Fruit fly (Drosophila melanogaster) whole organism, embryonic: ENCODE results near the gene CG31706.

ENCODE experiments used
- ATbp ChIP-seq: fragments of 200-800 bp; sonication (Bioruptor generic); optimal IDR thresholded peaks from 2 replicates; lab custom pipeline; 2017; ENCODE audit warnings: missing biosample characterization, mild to moderate bottlenecking, missing genetic modification characterization, missing genetic modification reagents
- Ada2b ChIP-seq: fragments of 200-800 bp; sonication (Bioruptor generic); IDR thresholded peaks from 2 replicates; pipeline ENCODE4 v1.3.6; 2022; ENCODE audit warnings: missing biosample characterization, missing genetic modification characterization
- BtbVII ChIP-seq: fragments of 200-800 bp; sonication (Bioruptor generic); optimal IDR thresholded peaks from 3 replicates; lab custom pipeline; 2017; ENCODE audit warnings: missing biosample characterization, mild to moderate bottlenecking, missing genetic modification characterization
- CG11695 ChIP-seq: fragments of 200-800 bp; sonication (Bioruptor generic); IDR thresholded peaks from 3 replicates; pipeline ENCODE4 v1.3.6; 2022; ENCODE audit warnings: missing biosample characterization, missing genetic modification characterization
- CG1233 ChIP-seq: fragments of 200-800 bp; sonication (Bioruptor generic); optimal IDR thresholded peaks from 4 replicates; lab custom pipeline; 2018; ENCODE audit warnings: missing biosample characterization, mild to moderate bottlenecking, missing genetic modification characterization
- CG12659 ChIP-seq: fragments of 200-800 bp; sonication (Bioruptor generic); optimal IDR thresholded peaks from 3 replicates; lab custom pipeline; 2017; ENCODE audit warnings: mild to moderate bottlenecking, missing biosample characterization, missing genetic modification reagents, missing genetic modification characterization
- CG13894 ChIP-seq: fragments of 200-800 bp; sonication (Bioruptor generic); optimal IDR thresholded peaks from 3 replicates; lab custom pipeline; 2018; ENCODE audit warnings: missing biosample characterization, mild to moderate bottlenecking, missing genetic modification characterization, moderate library complexity
- CG17361 ChIP-seq: fragments of 200-800 bp; sonication (Bioruptor generic); IDR thresholded peaks from 3 replicates; pipeline ENCODE4 v1.3.6; 2022; ENCODE audit warnings: missing biosample characterization, missing genetic modification characterization
- CG17568 ChIP-seq: fragments of 200-800 bp; sonication (Bioruptor generic); optimal IDR thresholded peaks from 2 replicates; lab custom pipeline; 2018; ENCODE audit warnings: missing biosample characterization, mild to moderate bottlenecking, missing genetic modification characterization, moderate library complexity
- CG17802 ChIP-seq: fragments of 200-800 bp; sonication (Bioruptor generic); optimal IDR thresholded peaks from 2 replicates; lab custom pipeline; 2018; ENCODE audit warnings: missing biosample characterization, mild to moderate bottlenecking, missing genetic modification characterization, moderate library complexity
- CG18262 ChIP-seq: fragments of 200-800 bp; optimal IDR thresholded peaks from 3 replicates; lab custom pipeline; 2019; ENCODE audit warnings: missing biosample characterization, mild to moderate bottlenecking, missing genetic modification characterization, moderate library complexity
- CG3847 ChIP-seq: fragments of 200-800 bp; sonication (Bioruptor generic); IDR thresholded peaks from 2 replicates; pipeline ENCODE4 v1.3.6; 2022; ENCODE audit warnings: missing biosample characterization, missing genetic modification characterization
- CG4360 ChIP-seq: fragments of 200-800 bp; sonication (Bioruptor generic); IDR thresholded peaks from 2 replicates; pipeline ENCODE4 v1.3.6; 2022; ENCODE audit warnings: missing biosample characterization, missing genetic modification characterization
- CG5245 ChIP-seq: fragments of 200-800 bp; sonication (Bioruptor generic); optimal IDR thresholded peaks from 3 replicates; lab custom pipeline; 2016; ENCODE audit warnings: missing biosample characterization, missing genetic modification characterization
- CG7987 ChIP-seq: fragments of 200-800 bp; sonication (Bioruptor generic); optimal IDR thresholded peaks from 2 replicates; lab custom pipeline; 2018; ENCODE audit warnings: missing biosample characterization, mild to moderate bottlenecking, missing genetic modification characterization, moderate library complexity
- CrebB ChIP-seq: fragments of 200-800 bp; sonication (Bioruptor generic); optimal IDR thresholded peaks from 3 replicates; lab custom pipeline; 2018; ENCODE audit warnings: missing biosample characterization, mild to moderate bottlenecking, missing genetic modification characterization
- Deaf1 ChIP-seq: fragments of 200-800 bp; optimal IDR thresholded peaks from 3 replicates; lab custom pipeline; 2019; ENCODE audit warnings: missing biosample characterization, mild to moderate bottlenecking, missing genetic modification characterization, moderate library complexity
- Dfd ChIP-seq, 2 experiments: fragments of >200 bp; optimal IDR thresholded peaks; 2 replicates each; lab custom pipeline; 2017; ENCODE audit warnings: missing biosample characterization in 2 of 2, missing genetic modification characterization in 2 of 2
- Dip2 ChIP-seq: fragments of 200-800 bp; sonication (Bioruptor generic); IDR thresholded peaks from 2 replicates; pipeline ENCODE4 v1.3.6; 2022; ENCODE audit warnings: missing biosample characterization, missing genetic modification characterization
- Doc3 ChIP-seq: fragments of 200-800 bp; sonication (Bioruptor generic); IDR thresholded peaks from 3 replicates; pipeline ENCODE4 v1.3.6; 2022; ENCODE audit warnings: missing biosample characterization, missing genetic modification characterization; ENCODE audit not compliant: partially characterized antibody
- E2f1 ChIP-seq: fragments of 200-800 bp; sonication (Bioruptor generic); IDR thresholded peaks from 2 replicates; pipeline ENCODE4 v1.3.6; 2022; ENCODE audit warnings: missing biosample characterization, missing genetic modification characterization
- Ets65A ChIP-seq: fragments of 200-800 bp; sonication (Bioruptor generic); peaks from one replicate; lab custom pipeline; 2016; ENCODE audit warnings: missing biosample characterization, missing genetic modification characterization
- Hmx ChIP-seq: fragments of 200-800 bp; sonication (Bioruptor generic); optimal IDR thresholded peaks from 2 replicates; lab custom pipeline; 2016; ENCODE audit warnings: missing biosample characterization, missing genetic modification characterization
- Lhr ChIP-seq: fragments of 200-800 bp; sonication (Bioruptor generic); optimal IDR thresholded peaks from 3 replicates; lab custom pipeline; 2017; ENCODE audit warnings: mild to moderate bottlenecking, missing biosample characterization, missing genetic modification reagents, missing genetic modification characterization
- Nf-YC ChIP-seq: fragments of 200-800 bp; optimal IDR thresholded peaks from 3 replicates; lab custom pipeline; 2019; ENCODE audit warnings: missing biosample characterization, mild to moderate bottlenecking, missing genetic modification characterization, moderate library complexity
- Ravus ChIP-seq: fragments of 200-800 bp; sonication (Bioruptor generic); IDR thresholded peaks from 2 replicates; pipeline ENCODE4 v1.3.6; 2022; ENCODE audit warnings: missing biosample characterization, missing genetic modification characterization
- Spps ChIP-seq: fragments of 200-800 bp; sonication (Bioruptor generic); optimal IDR thresholded peaks from 2 replicates; lab custom pipeline; 2018; ENCODE audit warnings: missing biosample characterization, mild to moderate bottlenecking, missing genetic modification characterization
- TFAM ChIP-seq: fragments of 200-800 bp; sonication (Bioruptor generic); optimal IDR thresholded peaks from 2 replicates; lab custom pipeline; 2017; ENCODE audit warnings: missing biosample characterization, missing genetic modification characterization, inconsistent platforms
- Trl ChIP-seq, 3 experiments: fragments of >200 bp in 2 of 3; fragments of 200-800 bp in 1 of 3; sonication (Bioruptor generic) in 1 of 3; optimal IDR thresholded peaks; 2 replicates in 1 of 3; 3 replicates in 2 of 3; lab custom pipeline; 2016 to 2017; ENCODE audit warnings: missing biosample characterization in 1 of 3, missing genetic modification characterization in 1 of 3
- Vsx1 ChIP-seq: fragments of 200-800 bp; sonication (Bioruptor generic); optimal IDR thresholded peaks from 2 replicates; lab custom pipeline; 2017; ENCODE audit warnings: missing biosample characterization, mild to moderate bottlenecking, missing genetic modification characterization, missing genetic modification reagents
- ase ChIP-seq: fragments of 200-800 bp; sonication (Bioruptor generic); IDR thresholded peaks from 3 replicates; pipeline ENCODE4 v1.3.6; 2022; ENCODE audit warnings: missing biosample characterization, missing genetic modification characterization
- bab2 ChIP-seq: fragments of 200-800 bp; sonication (Bioruptor generic); optimal IDR thresholded peaks from 2 replicates; lab custom pipeline; 2016; ENCODE audit warnings: missing biosample characterization, missing genetic modification characterization
- bigmax ChIP-seq: fragments of 200-800 bp; sonication (Bioruptor generic); optimal IDR thresholded peaks from 2 replicates; lab custom pipeline; 2018; ENCODE audit warnings: missing biosample characterization, mild to moderate bottlenecking, missing genetic modification characterization
- cad ChIP-seq: fragments of >200 bp; optimal IDR thresholded peaks from 2 replicates; lab custom pipeline; 2017; ENCODE audit warnings: missing biosample characterization, missing genetic modification characterization
- cg ChIP-seq: fragments of 200-800 bp; sonication (Bioruptor generic); optimal IDR thresholded peaks from 3 replicates; lab custom pipeline; 2019; ENCODE audit warnings: missing biosample characterization, mild to moderate bottlenecking, missing genetic modification characterization, moderate library complexity
- ems ChIP-seq: fragments of 200-800 bp; sonication (Bioruptor generic); optimal IDR thresholded peaks from 3 replicates; lab custom pipeline; 2016; ENCODE audit warnings: missing biosample characterization, missing genetic modification characterization
- exex ChIP-seq: fragments of 200-800 bp; sonication (Bioruptor generic); optimal IDR thresholded peaks from 4 replicates; lab custom pipeline; 2018; ENCODE audit warnings: missing biosample characterization, mild to moderate bottlenecking, missing genetic modification characterization, moderate library complexity
- grau ChIP-seq: fragments of 200-800 bp; optimal IDR thresholded peaks from 3 replicates; lab custom pipeline; 2019; ENCODE audit warnings: missing biosample characterization, mild to moderate bottlenecking, missing genetic modification characterization, moderate library complexity
- gsb ChIP-seq: fragments of 200-800 bp; sonication (Bioruptor generic); IDR thresholded peaks from 2 replicates; pipeline ENCODE4 v1.3.6; 2022; ENCODE audit warnings: missing biosample characterization, missing genetic modification characterization
- inv ChIP-seq: fragments of 200-800 bp; sonication (Bioruptor generic); IDR thresholded peaks from 2 replicates; pipeline ENCODE4 v1.3.6; 2022; ENCODE audit warnings: missing biosample characterization, missing genetic modification characterization; ENCODE audit not compliant: partially characterized antibody
- lbe ChIP-seq: fragments of 200-800 bp; sonication (Bioruptor generic); optimal IDR thresholded peaks from 2 replicates; lab custom pipeline; 2016; ENCODE audit warnings: missing biosample characterization, mild to moderate bottlenecking, missing genetic modification characterization
- mld ChIP-seq: fragments of 200-800 bp; sonication (Bioruptor generic); IDR thresholded peaks from 3 replicates; pipeline ENCODE4 v1.3.6; 2022; ENCODE audit warnings: missing biosample characterization, missing genetic modification characterization; ENCODE audit not compliant: partially characterized antibody
- salm ChIP-seq: fragments of 200-800 bp; sonication (Bioruptor generic); optimal IDR thresholded peaks from 2 replicates; lab custom pipeline; 2018; ENCODE audit warnings: missing biosample characterization, mild to moderate bottlenecking, missing genetic modification characterization
- sim ChIP-seq: fragments of 200-800 bp; sonication (Bioruptor generic); IDR thresholded peaks from 2 replicates; pipeline ENCODE4 v1.3.6; 2022; ENCODE audit warnings: missing biosample characterization, missing genetic modification characterization
- slbo ChIP-seq: fragments of 200-800 bp; sonication (Bioruptor generic); IDR thresholded peaks from 2 replicates; pipeline ENCODE4 v1.3.6; 2022; ENCODE audit warnings: missing biosample characterization, missing genetic modification characterization
- wdn ChIP-seq: fragments of 200-800 bp; sonication (Bioruptor generic); IDR thresholded peaks from 2 replicates; pipeline ENCODE4 v1.3.6; 2022; ENCODE audit warnings: missing biosample characterization, missing genetic modification characterization
- yki ChIP-seq: fragments of >200 bp; optimal IDR thresholded peaks from 3 replicates; lab custom pipeline; 2018
- zen ChIP-seq: fragments of 200-800 bp; sonication (Bioruptor generic); optimal IDR thresholded peaks from 3 replicates; lab custom pipeline; 2018; ENCODE audit warnings: missing biosample characterization, mild to moderate bottlenecking, missing genetic modification characterization, moderate library complexity

The CG31706 gene

DNA sequence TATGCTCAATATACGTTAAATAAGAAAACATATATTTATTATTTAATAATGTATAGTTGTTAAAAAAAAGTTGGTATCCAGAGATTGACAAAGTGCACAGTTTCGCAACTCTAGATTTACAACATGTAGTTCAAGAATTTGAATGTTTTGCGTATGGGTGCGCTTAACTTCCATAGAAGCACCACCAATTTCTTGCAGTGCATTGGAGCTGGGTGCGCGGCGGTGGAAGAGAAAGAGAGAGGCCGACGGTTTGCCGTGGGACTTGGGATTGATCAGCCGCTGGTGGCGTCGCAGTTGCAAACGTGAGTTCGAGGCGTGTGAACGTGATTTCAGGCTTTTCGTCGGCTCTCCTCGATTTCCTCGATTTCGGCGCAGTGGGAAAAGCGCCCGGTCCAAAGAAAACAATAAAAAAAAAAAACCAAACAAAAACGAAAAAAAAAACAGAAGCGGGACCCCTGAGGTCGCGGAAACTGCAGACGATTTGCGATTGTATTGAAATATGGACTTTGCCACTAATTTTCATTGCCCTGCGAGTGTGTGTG is 29.4 kb downstream of the CG31706 start, which contains the start of gene spz4 (continued):
- TF ChIP-seq CG17802 (no peak), wdn (GFP tag; lab: Robert Waterston, UW) (no peak), CG17361 (GFP tag; lab: Robert Waterston, UW) (peak; percentile 41; the same call in 1 of the 3 replicates), Dip2 (no peak), lbe (GFP tag; lab: Kevin White, UChicago) (no peak), slbo (GFP tag; lab: Robert Waterston, UW) (peak; percentile 30; the same call in 1 of the 2 replicates), gsb (GFP tag; lab: Robert Waterston, UW) (no peak), Trl (optimal IDR thresholded peaks at IDR 0.05; lab: Kevin White, UChicago) (peak in 1 of 2 experiments; percentile 2), Trl (GFP tag; optimal IDR thresholded peaks at IDR 0.05; lab: Kevin White, UChicago) (no peak), grau (tag; lab: Kevin White, UChicago) (no peak), ems (GFP tag; lab: Kevin White, UChicago) (no peak), Ets65A (GFP tag; lab: Kevin White, UChicago) (no peak), Dfd (GFP tag; optimal IDR thresholded peaks at IDR 0.05; lab: Kevin White, UChicago) (no peak), salm (tag; lab: Kevin White, UChicago) (no peak), CG12659 (GFP tag; lab: Kevin White, UChicago) (peak; percentile 1), CG5245 (GFP tag; lab: Kevin White, UChicago) (no peak)

DNA sequence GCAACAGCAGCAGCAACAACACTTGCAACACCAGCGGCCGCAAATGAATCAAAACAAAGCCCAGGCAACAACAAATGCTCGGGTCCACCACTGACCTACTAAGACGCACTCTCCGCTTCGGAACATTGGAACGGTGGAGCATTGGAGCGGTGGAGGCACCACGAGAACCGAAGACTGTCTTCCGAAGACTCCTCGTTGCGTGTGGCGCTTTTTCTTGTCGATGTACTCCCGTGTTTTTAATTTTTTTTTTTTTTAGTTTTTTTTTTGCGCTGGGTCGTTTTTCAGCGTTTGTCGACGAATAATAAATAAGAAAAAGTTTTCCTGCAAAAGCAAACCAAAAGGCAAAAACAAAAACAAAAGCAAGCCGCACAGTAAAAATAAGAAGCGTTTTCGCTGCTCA is 30.2 kb downstream of the CG31706 start:
- TF ChIP-seq sim (GFP tag; lab: Robert Waterston, UW) (no peak), ATbp (GFP tag; lab: Kevin White, UChicago) (peak; percentile 1), Deaf1 (tag; lab: Kevin White, UChicago) (peak; percentile 54), CG3847 (GFP tag; lab: Robert Waterston, UW) (no peak)

DNA sequence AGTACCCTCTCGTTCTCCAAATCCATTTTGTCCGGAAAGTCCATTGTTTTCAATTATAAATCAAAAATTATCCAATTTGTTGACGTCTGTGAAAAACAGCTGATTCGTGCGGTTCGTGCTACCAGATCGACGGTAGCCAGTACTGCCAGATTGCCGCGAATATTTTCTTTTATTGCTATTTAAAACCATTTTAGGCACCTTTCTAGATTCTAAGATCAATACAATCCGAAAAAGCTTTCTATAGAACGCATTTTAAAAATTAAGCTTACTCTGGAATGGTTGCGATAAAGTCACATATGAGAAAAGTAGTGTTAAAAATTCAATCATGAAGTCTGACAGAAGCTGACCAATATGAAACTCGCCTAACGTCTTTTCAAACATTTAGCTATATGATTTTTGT is 32.0 kb downstream of the CG31706 start, which contains the start of gene Cog8:
Cog8 (minus strand) TSS at position 110 of the 400 bp plus-strand sequence.
- no peak for TF ChIP-seq yki
- TF ChIP-seq CG13894 (tag; lab: Kevin White, UChicago): no peak
- no peak for TF ChIP-seq Spps (tag; lab: Kevin White, UChicago)
- TF ChIP-seq mld: no peak
- TF ChIP-seq inv (GFP tag; lab: Robert Waterston, UW): no peak
- TF ChIP-seq Hmx (GFP tag; lab: Kevin White, UChicago): no peak
- peak; percentile 30 for TF ChIP-seq Nf-YC
- no peak for TF ChIP-seq CrebB
- no peak for TF ChIP-seq CG7987 (GFP tag; lab: Kevin White, UChicago)
- no peak for TF ChIP-seq BtbVII (GFP tag; lab: Kevin White, UChicago)
- no peak for TF ChIP-seq Doc3
- no peak for TF ChIP-seq Ada2b (GFP tag; lab: Robert Waterston, UW)
- peak; percentile 58 for TF ChIP-seq bab2 (GFP tag; lab: Kevin White, UChicago)
- TF ChIP-seq bigmax (GFP tag; lab: Kevin White, UChicago): no peak
- peak; percentile 76 for TF ChIP-seq CG3847 (GFP tag; lab: Robert Waterston, UW)
- TF ChIP-seq cad (GFP tag; lab: Kevin White, UChicago): peak; percentile 4
- peak; percentile 25 for TF ChIP-seq CG18262 (tag; lab: Kevin White, UChicago)
- no peak for TF ChIP-seq CG1233
- no peak for TF ChIP-seq TFAM (GFP tag; lab: Kevin White, UChicago)
- TF ChIP-seq ase (GFP tag; lab: Robert Waterston, UW): no peak
- TF ChIP-seq CG5245 (GFP tag; lab: Kevin White, UChicago): no peak
- no peak for TF ChIP-seq exex (tag; lab: Kevin White, UChicago)
- peak; percentile 68 for TF ChIP-seq Lhr (GFP tag; lab: Kevin White, UChicago)
- no peak for TF ChIP-seq zen
- no peak for TF ChIP-seq Deaf1 (tag; lab: Kevin White, UChicago)
- no peak for TF ChIP-seq CG11695 (GFP tag; lab: Robert Waterston, UW)
- TF ChIP-seq Vsx1 (GFP tag; lab: Kevin White, UChicago): no peak
- no peak for TF ChIP-seq Ravus
- TF ChIP-seq CG17568 (GFP tag; lab: Kevin White, UChicago): no peak
- TF ChIP-seq E2f1 (GFP tag; lab: Robert Waterston, UW): no peak
- no peak for TF ChIP-seq cg
- TF ChIP-seq CG4360: no peak
